Worm (Caenorhabditis elegans): ENCODE measurements around the gene ocr-1.
A peak's percentile ranks its signal among the peaks of the same experiment; 100 is the strongest.

ocr-1 gene

DNA sequence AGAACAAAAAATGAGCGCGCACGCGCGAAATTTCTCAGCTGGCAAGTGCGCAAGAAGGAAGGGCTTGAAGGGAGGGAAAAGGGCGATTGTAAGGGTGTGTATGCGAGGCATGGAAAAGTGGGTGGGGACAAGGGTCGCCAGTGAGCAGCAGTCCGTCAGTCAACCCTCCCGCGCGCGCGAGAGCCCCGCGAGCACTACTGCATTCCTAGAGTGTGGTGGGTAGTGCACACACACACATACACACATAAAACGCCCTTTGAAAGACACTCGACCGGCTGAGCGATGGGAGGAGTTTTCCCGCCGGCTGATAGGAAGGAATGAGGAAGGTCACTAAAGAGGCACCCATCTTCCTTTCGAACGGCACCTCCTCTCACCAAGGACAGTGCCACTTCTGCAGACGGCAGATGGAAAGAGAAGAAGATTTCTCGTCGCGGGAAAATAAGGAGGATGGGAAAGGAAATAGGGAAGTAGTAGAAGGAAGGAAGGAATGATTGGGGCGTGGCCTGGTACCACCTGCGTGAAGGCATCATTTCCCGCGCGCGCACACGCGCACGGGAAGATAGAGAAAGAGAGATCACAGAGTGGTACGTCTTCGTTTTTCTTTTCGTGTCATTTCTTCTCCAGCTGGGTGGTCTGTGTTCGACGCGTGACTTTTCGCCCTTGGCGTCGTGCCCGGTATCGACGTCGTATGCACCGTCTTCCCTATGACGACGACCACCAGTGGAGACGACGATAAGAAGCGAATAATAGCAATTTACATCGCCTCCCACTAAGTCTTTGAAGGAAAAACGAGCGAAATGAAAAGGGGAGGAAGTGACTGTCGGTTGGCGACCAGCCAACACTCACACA is 47.1 kb upstream of the ocr-1 start:
- TF ChIP-seq ceh-14 (tag; optimal IDR thresholded peaks at IDR 0.05): peak; percentile 29
- peak; percentile 61 for TF ChIP-seq fkh-6 (tag; optimal IDR thresholded peaks at IDR 0.05)
- no peak for TF ChIP-seq ceh-9 (tag; optimal IDR thresholded peaks at IDR 0.05)
- TF ChIP-seq C38D4.7 (GFP tag; optimal IDR thresholded peaks at IDR 0.05): peak; percentile 29
- no peak for TF ChIP-seq ceh-45 (GFP tag; IDR thresholded peaks at IDR 0.05)
- TF ChIP-seq tbx-2 (tag; optimal IDR thresholded peaks at IDR 0.05): peak; percentile 63
- TF ChIP-seq nhr-232 (tag; optimal IDR thresholded peaks at IDR 0.05): peak; percentile 34
- TF ChIP-seq eyg-1 (tag; optimal IDR thresholded peaks at IDR 0.05): peak; percentile 45
- TF ChIP-seq sox-2 (GFP tag; IDR thresholded peaks at IDR 0.05): no peak
- TF ChIP-seq C08G9.2 (tag; optimal IDR thresholded peaks at IDR 0.05): peak; percentile 1
- no peak for TF ChIP-seq pat-9 (tag; optimal IDR thresholded peaks at IDR 0.05)
- TF ChIP-seq ceh-34 (tag; optimal IDR thresholded peaks at IDR 0.05): peak; percentile 65
- TF ChIP-seq ama-1 (optimal IDR thresholded peaks at IDR 0.05): no peak
- TF ChIP-seq ttx-3 (tag; optimal IDR thresholded peaks at IDR 0.05): peak; percentile 20
- TF ChIP-seq madf-2 (tag; optimal IDR thresholded peaks at IDR 0.05): no peak
- TF ChIP-seq hlh-6 (tag; optimal IDR thresholded peaks at IDR 0.05): no peak
- no peak for TF ChIP-seq unc-86 (tag; optimal IDR thresholded peaks at IDR 0.05)
- TF ChIP-seq fax-1 (tag; optimal IDR thresholded peaks at IDR 0.05): no peak
- peak; percentile 44 for TF ChIP-seq unc-42 (tag; optimal IDR thresholded peaks at IDR 0.05)
- no peak for TF ChIP-seq Y22D7AL.16 (tag; optimal IDR thresholded peaks at IDR 0.05)
- peak; percentile 2 for TF ChIP-seq rnt-1 (tag; optimal IDR thresholded peaks at IDR 0.05)
- peak; percentile 53 for TF ChIP-seq hlh-30 (tag; optimal IDR thresholded peaks at IDR 0.05; ENCODE audit: insufficient read depth)
- peak; percentile 42 for TF ChIP-seq ceh-18 (tag; optimal IDR thresholded peaks at IDR 0.05)
- peak; percentile 2 for TF ChIP-seq F13H6.1 (tag; optimal IDR thresholded peaks at IDR 0.05)
- no peak for TF ChIP-seq hlh-13 (GFP tag; optimal IDR thresholded peaks at IDR 0.05)
- TF ChIP-seq ahr-1 (tag; optimal IDR thresholded peaks at IDR 0.05): no peak
- TF ChIP-seq dve-1 (tag; optimal IDR thresholded peaks at IDR 0.05): no peak
- no peak for TF ChIP-seq ceh-19 (GFP tag; optimal IDR thresholded peaks at IDR 0.05)
- TF ChIP-seq ceh-31 (tag; optimal IDR thresholded peaks at IDR 0.05): peak; percentile 8
- no peak for TF ChIP-seq odd-2 (tag; optimal IDR thresholded peaks at IDR 0.05)
- no peak for TF ChIP-seq pax-1 (tag; optimal IDR thresholded peaks at IDR 0.05)
- peak; percentile 56 for TF ChIP-seq pha-2 (tag; optimal IDR thresholded peaks at IDR 0.05)
- TF ChIP-seq T23F11.4 (GFP tag; optimal IDR thresholded peaks at IDR 0.05): peak; percentile 28
- TF ChIP-seq nfya-1 (tag; optimal IDR thresholded peaks at IDR 0.05): no peak
- peak; percentile 23 for TF ChIP-seq ceh-2 (tag; optimal IDR thresholded peaks at IDR 0.05)
- no peak for TF ChIP-seq K09A11.1 (tag; optimal IDR thresholded peaks at IDR 0.05; ENCODE audit: insufficient read depth)
- no peak for TF ChIP-seq che-1 (tag; optimal IDR thresholded peaks at IDR 0.05)
- peak; percentile 26 for TF ChIP-seq pag-3 (tag; optimal IDR thresholded peaks at IDR 0.05; ENCODE audit: borderline replicate concordance)
- peak; percentile 27 for TF ChIP-seq ztf-16 (tag; optimal IDR thresholded peaks at IDR 0.05)
- peak; percentile 32 for TF ChIP-seq ref-2 (tag; optimal IDR thresholded peaks at IDR 0.05)
- TF ChIP-seq pqm-1 (tag; optimal IDR thresholded peaks at IDR 0.05): no peak
- TF ChIP-seq ceh-22 (tag; optimal IDR thresholded peaks at IDR 0.05): peak; percentile 58
- TF ChIP-seq syd-9 (tag; optimal IDR thresholded peaks at IDR 0.05): peak; percentile 55
- TF ChIP-seq nhr-11 (tag; optimal IDR thresholded peaks at IDR 0.05): no peak
